Fruit fly (Drosophila melanogaster): ENCODE data around the gene asl.

The asl gene

dm6 chr3R:5647705-5648568, 41.6 kb upstream of the asl start:
- no peak for TF ChIP-seq CG17806 (tag; optimal IDR thresholded peaks at IDR 0.05)
- 0 out of 2 replicates have a peak, but pooled peaks have one; percentile 41 for TF ChIP-seq CG32121 (GFP tag; IDR thresholded peaks at IDR 0.05)
- 0 out of 3 replicates have a peak, but pooled peaks have one; percentile 21 for TF ChIP-seq CG4496 (GFP tag; IDR thresholded peaks at IDR 0.05)

DNA sequence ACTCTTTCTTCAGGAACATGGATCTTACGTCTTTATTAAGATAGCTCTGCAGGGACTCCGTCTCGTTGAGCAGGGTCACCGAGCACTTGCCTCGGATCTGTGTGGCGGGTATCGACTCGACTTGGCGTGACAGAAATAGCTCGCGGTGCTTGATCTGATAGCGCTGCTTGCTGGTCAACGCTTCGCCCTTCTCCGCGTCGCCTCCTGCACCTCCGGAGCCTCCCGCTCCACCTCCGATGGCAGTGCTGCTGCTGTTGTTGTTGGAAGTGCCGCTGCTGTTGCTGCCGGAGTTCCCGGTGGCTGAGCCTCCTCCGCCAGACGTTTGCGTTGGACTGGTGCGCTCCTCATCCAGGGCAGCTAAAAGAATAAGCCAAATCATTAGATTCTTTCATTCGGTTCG, 37.1 kb upstream of the asl start:
- TF ChIP-seq CG12605 (GFP tag; IDR thresholded peaks at IDR 0.05) (no peak), CG8301 (tag; optimal IDR thresholded peaks at IDR 0.05) (no peak), fd96Ca (GFP tag; IDR thresholded peaks at IDR 0.05) (no peak), EcR (GFP tag; optimal IDR thresholded peaks at IDR 0.05) (peak; percentile 8)

dm6 chr3R:5636519-5637430, 30.4 kb upstream of the asl start, which contains the start of the genes CG31548 and CG12170:
Gene CG31548 (minus strand): TSS chr3R:5636852.
Gene CG12170 (plus strand): TSS chr3R:5637234.
- peak; percentile 27 for TF ChIP-seq Snoo (tag; optimal IDR thresholded peaks at IDR 0.05)
- TF ChIP-seq CG10348 (GFP tag; IDR thresholded peaks at IDR 0.05), result no peak
- TF ChIP-seq CG32121 (GFP tag; IDR thresholded peaks at IDR 0.05), result no peak
- TF ChIP-seq CG15710 (tag; optimal IDR thresholded peaks at IDR 0.05), result peak; percentile 34
- TF ChIP-seq rn (GFP tag; IDR thresholded peaks at IDR 0.05), result no peak
- TF ChIP-seq CG34367 (tag; optimal IDR thresholded peaks at IDR 0.05), result no peak
- TF ChIP-seq CG17806 (tag; optimal IDR thresholded peaks at IDR 0.05), result peak; percentile 48
- peak; percentile 12; the same call in 1 of the 2 replicates for TF ChIP-seq CG12605 (GFP tag; IDR thresholded peaks at IDR 0.05)
- TF ChIP-seq fd96Ca (GFP tag; IDR thresholded peaks at IDR 0.05), result 0 out of 3 replicates have a peak, but pooled peaks have one; percentile 6

DNA sequence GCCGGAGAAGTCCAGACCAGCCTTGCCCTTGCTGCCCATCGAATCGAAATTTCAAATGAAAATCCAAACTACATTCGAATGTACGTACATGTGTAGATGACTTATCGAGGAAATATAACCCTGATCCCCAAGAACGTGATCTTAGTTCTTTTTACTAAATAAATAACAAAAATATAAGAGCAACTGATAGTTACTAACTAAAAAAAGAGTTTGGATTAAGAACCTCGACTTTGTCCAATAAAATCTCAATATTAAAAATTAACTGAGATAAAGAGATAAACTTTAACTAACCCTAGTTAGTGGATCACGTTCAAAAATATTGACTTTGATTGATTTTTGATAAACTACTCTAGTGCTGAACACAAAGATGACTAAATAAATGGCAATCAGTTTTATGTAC, 29.2 kb upstream of the asl start, which contains the start of gene CG31546:
CG31546 (minus strand) TSS at position 101 of the 400 bp plus-strand sequence.
- no peak for TF ChIP-seq CG13204 (GFP tag; optimal IDR thresholded peaks at IDR 0.05)
- TF ChIP-seq CG15710 (tag; optimal IDR thresholded peaks at IDR 0.05), result no peak
- no peak for TF ChIP-seq CG34367 (tag; optimal IDR thresholded peaks at IDR 0.05)
- no peak for TF ChIP-seq Ets98B (GFP tag; IDR thresholded peaks at IDR 0.05)
- TF ChIP-seq CG8301 (tag; optimal IDR thresholded peaks at IDR 0.05), result no peak
- TF ChIP-seq CG10348 (GFP tag; IDR thresholded peaks at IDR 0.05), result no peak

dm6 chr3R:5633437-5633836, 27.1 kb upstream of the asl start, which contains the start of gene CG12171:
Gene CG12171 (plus strand): TSS chr3R:5633627.
- no peak for TF ChIP-seq CG8301 (tag; optimal IDR thresholded peaks at IDR 0.05)
- no peak for TF ChIP-seq Pif1B (GFP tag; optimal IDR thresholded peaks at IDR 0.05)
- peak; percentile 18 for TF ChIP-seq EcR (GFP tag; optimal IDR thresholded peaks at IDR 0.05)

dm6 chr3R:5632182-5632581, 25.8 kb upstream of the asl start, which contains the start of gene CG31549:
Gene CG31549 (plus strand): TSS chr3R:5632192.
- TF ChIP-seq CG14655 (GFP tag; optimal IDR thresholded peaks at IDR 0.05) (no peak), D1 (tag; optimal IDR thresholded peaks at IDR 0.05) (no peak), CG13204 (GFP tag; optimal IDR thresholded peaks at IDR 0.05) (no peak), EcR (GFP tag; optimal IDR thresholded peaks at IDR 0.05) (no peak), rn (GFP tag; IDR thresholded peaks at IDR 0.05) (no peak), Ets98B (GFP tag; IDR thresholded peaks at IDR 0.05) (no peak), CG15710 (tag; optimal IDR thresholded peaks at IDR 0.05) (no peak), CG10348 (GFP tag; IDR thresholded peaks at IDR 0.05) (no peak), CG9948 (tag; optimal IDR thresholded peaks at IDR 0.05) (no peak), CG17806 (tag; optimal IDR thresholded peaks at IDR 0.05) (no peak)

DNA sequence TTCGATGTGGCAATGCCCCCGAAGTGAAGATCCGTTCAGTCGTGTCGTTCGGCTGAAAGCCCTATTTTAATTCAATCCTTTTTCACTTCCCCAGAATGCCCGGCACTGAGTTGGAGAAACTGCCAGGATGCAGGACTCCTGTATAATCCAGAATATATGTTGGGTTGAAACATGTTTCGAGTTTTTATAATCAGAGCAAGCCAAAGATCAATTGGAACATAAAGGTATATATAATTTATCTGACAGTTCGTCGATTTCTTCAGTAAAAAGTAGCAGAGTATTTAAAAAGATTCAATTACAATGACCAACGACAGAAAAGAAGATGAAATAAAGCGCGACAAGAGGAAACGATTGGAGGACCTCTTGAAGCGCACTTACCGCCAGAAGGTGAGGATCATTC, 21.2 kb upstream of the asl start, which contains the start of gene CG31551:
CG31551 (plus strand) TSS at position 301 of the 400 bp plus-strand sequence.
- no peak for TF ChIP-seq CG34367 (tag; optimal IDR thresholded peaks at IDR 0.05)
- no peak for TF ChIP-seq rn (GFP tag; IDR thresholded peaks at IDR 0.05)
- TF ChIP-seq D1 (tag; optimal IDR thresholded peaks at IDR 0.05), result no peak
- TF ChIP-seq CG4496 (GFP tag; IDR thresholded peaks at IDR 0.05), result no peak
- no peak for TF ChIP-seq EcR (GFP tag; optimal IDR thresholded peaks at IDR 0.05)
- no peak for TF ChIP-seq CG17806 (tag; optimal IDR thresholded peaks at IDR 0.05)
- TF ChIP-seq CG10348 (GFP tag; IDR thresholded peaks at IDR 0.05), result no peak
- TF ChIP-seq CG8159 (tag; optimal IDR thresholded peaks at IDR 0.05), result no peak
- TF ChIP-seq CG32121 (GFP tag; IDR thresholded peaks at IDR 0.05), result no peak
- no peak for TF ChIP-seq CG9948 (tag; optimal IDR thresholded peaks at IDR 0.05)
- TF ChIP-seq Snoo (tag; optimal IDR thresholded peaks at IDR 0.05), result no peak
- no peak for TF ChIP-seq CG8301 (tag; optimal IDR thresholded peaks at IDR 0.05)
